Worm (Caenorhabditis elegans) whole organism, early embryonic: ENCODE measurements around the gene D2089.3.

Experiments used
- F13C5.2 ChIP-seq: sonication (generic microtip); optimal IDR thresholded peaks from 2 replicates; lab custom pipeline; 2017; ENCODE audit warnings: mild to moderate bottlenecking, missing genetic modification characterization, inconsistent platforms, missing compliant biosample characterization
- aly-1 ChIP-seq: sonication (generic microtip); optimal IDR thresholded peaks from 2 replicates; lab custom pipeline; 2016; ENCODE audit warnings: missing genetic modification characterization, missing compliant biosample characterization
- ama-1 ChIP-seq: fragments of 150-350 bp; optimal IDR thresholded peaks from 2 replicates; lab custom pipeline; 2014
- ceh-13 ChIP-seq: fragments of 200-800 bp; sonication (Bioruptor generic); optimal IDR thresholded peaks from 2 replicates; lab custom pipeline; 2018; ENCODE audit warnings: mild to moderate bottlenecking, missing genetic modification characterization, missing compliant biosample characterization
- ets-7 ChIP-seq: sonication (generic microtip); optimal IDR thresholded peaks from 2 replicates; lab custom pipeline; 2016; ENCODE audit warnings: missing genotype, missing genetic modification characterization, missing compliant biosample characterization
- flt-1 ChIP-seq: fragments of 200-800 bp; sonication (Bioruptor generic); IDR thresholded peaks from 2 replicates; pipeline ENCODE4 v1.3.6; 2022; ENCODE audit warnings: missing genetic modification characterization, missing compliant biosample characterization
- hmbx-1 ChIP-seq: sonication (generic microtip); optimal IDR thresholded peaks from 2 replicates; lab custom pipeline; 2016; ENCODE audit warnings: mild to moderate bottlenecking, missing genetic modification characterization, missing compliant biosample characterization
- hmg-4 ChIP-seq: fragments of 200-800 bp; sonication (Bioruptor generic); optimal IDR thresholded peaks from 2 replicates; lab custom pipeline; 2018; ENCODE audit warnings: mild to moderate bottlenecking, missing genetic modification characterization, missing compliant biosample characterization
- scrt-1 ChIP-seq: fragments of 200-800 bp; sonication (Bioruptor generic); IDR thresholded peaks from 2 replicates; pipeline ENCODE4 v1.3.6; 2022; ENCODE audit warnings: missing genetic modification characterization, missing compliant biosample characterization
- sea-1 ChIP-seq: fragments of 200-800 bp; sonication (Bioruptor generic); conservative IDR thresholded peaks from 2 replicates; pipeline ENCODE4 v1.3.6; 2022; ENCODE audit warnings: missing genetic modification characterization, missing compliant biosample characterization
- tbx-11 ChIP-seq: fragments of 200-800 bp; sonication (Bioruptor generic); IDR thresholded peaks from 2 replicates; pipeline ENCODE4 v1.3.6; 2022; ENCODE audit warnings: missing genetic modification characterization, missing compliant biosample characterization
- tra-4 ChIP-seq: sonication (generic microtip); optimal IDR thresholded peaks from 2 replicates; lab custom pipeline; 2017; ENCODE audit warnings: missing genetic modification characterization, missing compliant biosample characterization

DNA sequence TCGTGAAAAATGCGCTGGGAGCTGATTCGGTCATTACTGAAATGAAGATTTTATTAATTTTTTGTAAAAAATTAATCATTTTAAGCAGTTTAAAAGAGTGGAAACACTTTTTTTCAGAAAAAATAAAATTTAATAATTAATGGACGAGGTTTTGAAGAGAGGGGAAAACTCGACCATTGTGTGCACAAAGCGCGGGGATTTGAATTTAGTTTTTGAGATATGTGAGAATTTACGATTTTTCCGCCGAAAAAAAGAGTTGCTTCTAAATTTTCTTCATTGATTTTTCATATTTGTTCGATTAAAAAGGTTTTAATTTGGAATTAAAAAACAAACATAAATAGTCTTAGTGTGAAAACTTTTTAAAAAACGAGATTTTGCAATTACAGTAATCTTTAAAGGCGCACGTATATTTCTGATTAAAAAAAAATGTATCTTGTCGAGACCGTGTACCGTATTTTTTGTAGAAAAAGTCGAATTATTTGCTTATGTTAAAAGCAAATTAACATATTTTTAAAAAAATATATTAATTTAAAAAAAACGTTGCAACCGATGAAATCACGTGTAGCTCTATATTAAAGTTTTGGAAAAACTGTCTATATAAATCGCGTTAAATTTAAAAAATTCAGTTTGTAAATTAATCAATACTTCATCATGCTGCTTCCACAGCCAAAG is 49.5 kb upstream of the D2089.3 start, which contains the start of the genes dph-2 and C09G5.7:
- no peak for TF ChIP-seq ceh-13 (GFP tag; lab: Kevin White, UChicago)
- TF ChIP-seq F13C5.2, result no peak
- TF ChIP-seq hmbx-1 (tag; lab: Kevin White, UChicago), result no peak
- TF ChIP-seq sea-1 (GFP tag; lab: Robert Waterston, UW), result no peak
- no peak for TF ChIP-seq scrt-1
- no peak for TF ChIP-seq ama-1 (lab: Kevin White, UChicago)
- no peak for TF ChIP-seq ets-7 (tag; lab: Kevin White, UChicago)
- TF ChIP-seq flt-1 (GFP tag; lab: Robert Waterston, UW), result no peak
- no peak for TF ChIP-seq tbx-11 (GFP tag; lab: Robert Waterston, UW)
- no peak for TF ChIP-seq hmg-4 (GFP tag; lab: Kevin White, UChicago)
- TF ChIP-seq tra-4 (tag; lab: Kevin White, UChicago), result no peak
- no peak for TF ChIP-seq aly-1
